Worm (Caenorhabditis elegans) whole organism, young adult: Measurements from ENCODE around the gene F49F1.5.

Experiments
- B0336.3 ChIP-seq: fragments of 200-800 bp; sonication (Bioruptor generic); IDR thresholded peaks from 2 replicates; pipeline ENCODE4 v1.3.6; 2022; ENCODE audit warnings: missing genetic modification characterization, missing compliant biosample characterization
- Y53F4B.3 ChIP-seq: fragments of 200-800 bp; sonication (Bioruptor generic); IDR thresholded peaks from 2 replicates; pipeline ENCODE4 v1.3.6; 2022; ENCODE audit warnings: missing genetic modification reagents, missing genetic modification characterization, missing compliant biosample characterization
- Y56A3A.18 ChIP-seq: fragments of 200-800 bp; sonication (Bioruptor generic); IDR thresholded peaks from 2 replicates; pipeline ENCODE4 v1.3.6; 2022; ENCODE audit warnings: missing genetic modification reagents, missing genetic modification characterization, missing compliant biosample characterization
- athp-1 ChIP-seq: sonication (generic microtip); optimal IDR thresholded peaks from 2 replicates; lab custom pipeline; 2017; ENCODE audit warnings: mild to moderate bottlenecking, missing genetic modification characterization, missing compliant biosample characterization
- bed-2 ChIP-seq: fragments of 200-800 bp; sonication (Bioruptor generic); IDR thresholded peaks from 2 replicates; pipeline ENCODE4 v1.3.6; 2022; ENCODE audit warnings: missing genetic modification reagents, missing genetic modification characterization, missing compliant biosample characterization
- pha-4 ChIP-seq: fragments of 150-350 bp; sonication (generic microtip); optimal IDR thresholded peaks from 2 replicates; lab custom pipeline; 2014; ENCODE audit warnings: missing biosample characterization, missing genetic modification reagents, missing genetic modification characterization
- sea-2 ChIP-seq: fragments of 200-800 bp; sonication (Bioruptor generic); IDR thresholded peaks from 2 replicates; pipeline ENCODE4 v1.3.6; 2022; ENCODE audit warnings: missing genetic modification characterization, missing compliant biosample characterization

DNA sequence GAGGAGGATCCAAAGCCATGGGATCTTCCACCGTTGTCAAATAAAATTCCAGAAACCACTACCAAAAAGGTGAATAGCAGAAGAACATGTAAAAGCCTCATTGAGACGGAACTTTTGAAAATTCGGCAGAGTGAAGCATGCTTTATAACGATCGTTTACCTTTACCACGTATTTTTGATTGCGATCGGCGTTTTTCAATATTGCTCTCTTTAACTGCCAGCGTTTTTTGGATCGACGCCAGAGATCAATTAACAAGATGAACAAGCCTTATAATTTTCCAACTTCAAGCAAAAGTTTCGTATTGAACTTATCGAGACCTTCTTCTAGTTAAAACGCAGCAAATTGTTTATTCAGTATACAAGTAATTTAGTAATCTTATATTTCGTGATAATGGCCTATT is 18.8 kb upstream of the F49F1.5 start, which contains the start of gene F49F1.10:
- TF ChIP-seq Y53F4B.3 (GFP tag; lab: Robert Waterston, UW) (no peak), bed-2 (GFP tag; lab: Robert Waterston, UW) (no peak), athp-1 (tag; lab: Kevin White, UChicago) (no peak), B0336.3 (GFP tag; lab: Robert Waterston, UW) (no peak), pha-4 (tag; lab: Kevin White, UChicago) (no peak), sea-2 (GFP tag; lab: Robert Waterston, UW) (no peak), Y56A3A.18 (GFP tag; lab: Robert Waterston, UW) (no peak)
